Worm (Caenorhabditis elegans): ENCODE results near the gene atln-1.

Gene atln-1

ce11 chrIV:2805525-2805924 is 17.0 kb downstream of the atln-1 start, which contains the start of gene Y54G2A.45:
Gene Y54G2A.45, plus strand, starts transcription at chrIV:2805857.
- no peak for TF ChIP-seq unc-62 (GFP tag; optimal IDR thresholded peaks at IDR 0.05)

- no peak for TF ChIP-seq unc-62 (GFP tag; optimal IDR thresholded peaks at IDR 0.05)
Observed at ce11 chrIV:2808154-2808553, 19.7 kb downstream of the atln-1 start.

ce11 chrIV:2809208-2809607 is 20.7 kb downstream of the atln-1 start, which contains the start of gene Y54G2A.76:
Gene Y54G2A.76, plus strand, starts transcription at chrIV:2809410.
- TF ChIP-seq unc-62 (GFP tag; optimal IDR thresholded peaks at IDR 0.05), result no peak

ce11 chrIV:2817038-2817437 is 28.5 kb downstream of the atln-1 start:
- no peak for TF ChIP-seq unc-62 (GFP tag; optimal IDR thresholded peaks at IDR 0.05)

- no peak for TF ChIP-seq unc-62 (GFP tag; optimal IDR thresholded peaks at IDR 0.05)
Observed at ce11 chrIV:2819633-2820032, 31.1 kb downstream of the atln-1 start, which contains the start of gene Y54G2A.13. Gene Y54G2A.13, minus strand, starts transcription at chrIV:2819733.

ce11 chrIV:2820408-2820807 is 31.9 kb downstream of the atln-1 start, which contains the start of gene Y54G2A.37:
Gene Y54G2A.37, plus strand, starts transcription at chrIV:2820708.
- no peak for TF ChIP-seq unc-62 (GFP tag; optimal IDR thresholded peaks at IDR 0.05)

- TF ChIP-seq unc-62 (GFP tag; optimal IDR thresholded peaks at IDR 0.05), result no peak
Observed at ce11 chrIV:2823446-2823845, 35.0 kb downstream of the atln-1 start, which contains the start of gene clec-80. Gene clec-80, plus strand, starts transcription at chrIV:2823746.

ce11 chrIV:2825460-2826103 is 37.1 kb downstream of the atln-1 start:
- no peak for TF ChIP-seq unc-62 (GFP tag; optimal IDR thresholded peaks at IDR 0.05)

ce11 chrIV:2826335-2826734 is 37.8 kb downstream of the atln-1 start:
- no peak for TF ChIP-seq unc-62 (GFP tag; optimal IDR thresholded peaks at IDR 0.05)

ce11 chrIV:2832587-2832986 is 44.1 kb downstream of the atln-1 start, which contains the start of the genes Y54G2A.48 and pudl-1:
Gene Y54G2A.48, minus strand, starts transcription at chrIV:2832687.
Gene pudl-1, plus strand, starts transcription at chrIV:2832906.
- TF ChIP-seq unc-62 (GFP tag; optimal IDR thresholded peaks at IDR 0.05), result no peak

- TF ChIP-seq unc-62 (GFP tag; optimal IDR thresholded peaks at IDR 0.05), result no peak
Observed at ce11 chrIV:2834516-2834915, 46.0 kb downstream of the atln-1 start, which contains the start of gene pudl-2. Gene pudl-2, plus strand, starts transcription at chrIV:2834816.

- TF ChIP-seq unc-62 (GFP tag; optimal IDR thresholded peaks at IDR 0.05), result no peak
Observed at ce11 chrIV:2835364-2835763, 46.9 kb downstream of the atln-1 start, which contains the start of gene clec-82. Gene clec-82, plus strand, starts transcription at chrIV:2835664.

- TF ChIP-seq unc-62 (GFP tag; optimal IDR thresholded peaks at IDR 0.05), result no peak
Observed at ce11 chrIV:2838308-2838707, 49.8 kb downstream of the atln-1 start, which contains the start of gene Y54G2A.7. Gene Y54G2A.7, plus strand, starts transcription at chrIV:2838608.

ce11 chrIV:2841260-2841659 is 52.8 kb downstream of the atln-1 start, which contains the start of gene clec-83:
Gene clec-83, minus strand, starts transcription at chrIV:2841472.
- no peak for TF ChIP-seq unc-62 (GFP tag; optimal IDR thresholded peaks at IDR 0.05)

ce11 chrIV:2842162-2842561 is 53.7 kb downstream of the atln-1 start, which contains the start of gene clec-84:
Gene clec-84, plus strand, starts transcription at chrIV:2842462.
- TF ChIP-seq unc-62 (GFP tag; optimal IDR thresholded peaks at IDR 0.05), result no peak

- TF ChIP-seq unc-62 (GFP tag; optimal IDR thresholded peaks at IDR 0.05), result no peak
Observed at ce11 chrIV:2843882-2844281, 55.4 kb downstream of the atln-1 start, which contains the start of gene Y54G2A.15. Gene Y54G2A.15, minus strand, starts transcription at chrIV:2843982.

- TF ChIP-seq unc-62 (GFP tag; optimal IDR thresholded peaks at IDR 0.05), result no peak
Observed at ce11 chrIV:2846264-2846663, 57.8 kb downstream of the atln-1 start, which contains the start of gene Y54G2A.40. Gene Y54G2A.40, plus strand, starts transcription at chrIV:2846476.
